Worm (Caenorhabditis elegans) whole organism, L2 larva: ENCODE results near the gene coh-1.

ENCODE experiments used
- mab-5 ChIP-seq: fragments of 150-350 bp; optimal IDR thresholded peaks from 2 replicates; lab custom pipeline; 2014; ENCODE audit warnings: missing biosample characterization, missing genetic modification characterization
- nhr-237 ChIP-seq: fragments of 150-350 bp; optimal IDR thresholded peaks from 2 replicates; lab custom pipeline; 2014; ENCODE audit warnings: missing biosample characterization, missing genetic modification characterization

DNA sequence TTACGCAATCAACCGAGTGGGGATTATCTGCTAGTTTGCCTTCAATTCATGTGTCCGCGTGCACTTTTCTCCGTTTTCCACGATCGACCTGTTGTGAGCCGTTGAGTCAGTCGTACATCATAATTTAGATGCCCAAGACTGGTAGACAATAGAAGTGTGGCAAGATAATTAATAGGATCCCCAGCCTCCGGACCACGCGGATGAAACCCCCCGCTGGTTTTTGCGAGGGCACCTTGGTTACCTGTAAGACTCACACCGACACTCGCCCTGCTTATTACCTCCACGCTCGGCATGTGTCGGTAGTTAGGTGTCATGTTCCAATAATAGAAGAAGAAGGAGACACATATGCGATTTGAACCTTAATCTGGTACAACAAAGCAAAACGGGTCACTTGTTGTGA, 18.9 kb downstream of the coh-1 start:
- no peak for TF ChIP-seq mab-5 (tag; lab: Kevin White, UChicago)
- TF ChIP-seq nhr-237 = no peak
